Fruit fly (Drosophila melanogaster) whole organism, embryonic: Measurements from ENCODE around the gene KdelR.

Experiments
- B-H1 ChIP-seq: fragments of 200-800 bp; sonication (Bioruptor generic); IDR thresholded peaks from 3 replicates; pipeline ENCODE4 v1.3.6; 2022; ENCODE audit warnings: missing biosample characterization, missing genetic modification characterization
- BEAF-32 ChIP-seq: fragments of 200-800 bp; sonication (Bioruptor generic); optimal IDR thresholded peaks from 3 replicates; lab custom pipeline; 2017; ENCODE audit warnings: missing biosample characterization, missing genetic modification characterization, mild to moderate bottlenecking, moderate library complexity, missing genetic modification reagents
- CG10267 ChIP-seq: fragments of 200-800 bp; sonication (Bioruptor generic); optimal IDR thresholded peaks from 2 replicates; lab custom pipeline; 2018; ENCODE audit warnings: missing biosample characterization, mild to moderate bottlenecking, missing genetic modification characterization, moderate library complexity
- CG10274 ChIP-seq: fragments of 200-800 bp; sonication (Bioruptor generic); optimal IDR thresholded peaks from 3 replicates; lab custom pipeline; 2017; ENCODE audit warnings: missing biosample characterization, mild to moderate bottlenecking, missing genetic modification characterization
- CG10462 ChIP-seq: fragments of 200-800 bp; sonication (Bioruptor generic); optimal IDR thresholded peaks from 2 replicates; lab custom pipeline; 2016; ENCODE audit warnings: missing biosample characterization, missing genetic modification characterization
- CG11504 ChIP-seq: fragments of 200-800 bp; sonication (Bioruptor generic); optimal IDR thresholded peaks from 3 replicates; lab custom pipeline; 2019; ENCODE audit warnings: missing biosample characterization, mild to moderate bottlenecking, missing genetic modification characterization, moderate library complexity
- CG11723 ChIP-seq: fragments of 200-800 bp; sonication (Bioruptor generic); optimal IDR thresholded peaks from 2 replicates; lab custom pipeline; 2017; ENCODE audit warnings: missing biosample characterization, mild to moderate bottlenecking, missing genetic modification characterization
- CG12219 ChIP-seq: fragments of 200-800 bp; sonication (Bioruptor generic); optimal IDR thresholded peaks from 3 replicates; lab custom pipeline; 2018; ENCODE audit warnings: missing biosample characterization, mild to moderate bottlenecking, missing genetic modification characterization
- CG13123 ChIP-seq: fragments of 200-800 bp; sonication (Bioruptor generic); optimal IDR thresholded peaks from 2 replicates; lab custom pipeline; 2016; ENCODE audit warnings: missing biosample characterization, missing genetic modification characterization
- CG14050 ChIP-seq: fragments of 200-800 bp; sonication (Bioruptor generic); IDR thresholded peaks from 3 replicates; pipeline ENCODE4 v1.3.6; 2022; ENCODE audit warnings: missing biosample characterization, missing genetic modification characterization
- CG15696 ChIP-seq: fragments of 200-800 bp; sonication (Bioruptor generic); optimal IDR thresholded peaks from 2 replicates; lab custom pipeline; 2019; ENCODE audit warnings: missing biosample characterization, mild to moderate bottlenecking, missing genetic modification characterization, moderate library complexity
- CG17328 ChIP-seq: fragments of 200-800 bp; sonication (Bioruptor generic); IDR thresholded peaks from 2 replicates; pipeline ENCODE4 v1.3.6; 2022; ENCODE audit warnings: missing biosample characterization, missing genetic modification characterization
- CG1792 ChIP-seq: fragments of 200-800 bp; sonication (Bioruptor generic); optimal IDR thresholded peaks from 2 replicates; lab custom pipeline; 2016; ENCODE audit warnings: missing biosample characterization, missing genetic modification characterization
- CG30020 ChIP-seq: fragments of 200-800 bp; optimal IDR thresholded peaks from 2 replicates; lab custom pipeline; 2019; ENCODE audit warnings: missing biosample characterization, mild to moderate bottlenecking, missing genetic modification characterization, moderate library complexity
- CG31388 ChIP-seq: fragments of 200-800 bp; sonication (Bioruptor generic); optimal IDR thresholded peaks from 2 replicates; lab custom pipeline; 2016; ENCODE audit warnings: missing biosample characterization, missing genetic modification characterization
- CG34376 ChIP-seq: fragments of 200-800 bp; sonication (Bioruptor generic); optimal IDR thresholded peaks from 2 replicates; lab custom pipeline; 2018; ENCODE audit warnings: missing biosample characterization, mild to moderate bottlenecking, missing genetic modification characterization
- CG3847 ChIP-seq: fragments of 200-800 bp; sonication (Bioruptor generic); IDR thresholded peaks from 2 replicates; pipeline ENCODE4 v1.3.6; 2022; ENCODE audit warnings: missing biosample characterization, missing genetic modification characterization
- CG5245 ChIP-seq: fragments of 200-800 bp; sonication (Bioruptor generic); optimal IDR thresholded peaks from 3 replicates; lab custom pipeline; 2016; ENCODE audit warnings: missing biosample characterization, missing genetic modification characterization
- CG7928 ChIP-seq: fragments of 200-800 bp; sonication (Bioruptor generic); optimal IDR thresholded peaks from 2 replicates; lab custom pipeline; 2017; ENCODE audit warnings: missing biosample characterization, mild to moderate bottlenecking, missing genetic modification characterization
- CG8765 ChIP-seq: fragments of 200-800 bp; sonication (Bioruptor generic); IDR thresholded peaks from 2 replicates; pipeline ENCODE4 v1.3.6; 2022; ENCODE audit warnings: missing biosample characterization, missing genetic modification characterization
- CG9817 ChIP-seq: fragments of 200-800 bp; sonication (Bioruptor generic); optimal IDR thresholded peaks from 2 replicates; lab custom pipeline; 2018; ENCODE audit warnings: missing biosample characterization, mild to moderate bottlenecking, missing genetic modification characterization, moderate library complexity
- CTCF ChIP-seq: fragments of 200-800 bp; sonication (Bioruptor generic); optimal IDR thresholded peaks from 2 replicates; lab custom pipeline; 2017; ENCODE audit warnings: missing biosample characterization, mild to moderate bottlenecking, missing genetic modification characterization, moderate library complexity
- Chrac-16 ChIP-seq: fragments of 200-800 bp; sonication (Bioruptor generic); optimal IDR thresholded peaks from 3 replicates; lab custom pipeline; 2016; ENCODE audit warnings: missing biosample characterization, missing genetic modification characterization
- Dek ChIP-seq: fragments of 200-800 bp; sonication (Bioruptor generic); optimal IDR thresholded peaks from 3 replicates; lab custom pipeline; 2019; ENCODE audit warnings: missing biosample characterization, mild to moderate bottlenecking, missing genetic modification characterization, moderate library complexity
- Dfd ChIP-seq, 2 experiments: fragments of >200 bp; optimal IDR thresholded peaks; 2 replicates each; lab custom pipeline; 2017; ENCODE audit warnings: missing biosample characterization in 2 of 2, missing genetic modification characterization in 2 of 2
- Fer2 ChIP-seq: fragments of 200-800 bp; sonication (Bioruptor generic); optimal IDR thresholded peaks from 2 replicates; lab custom pipeline; 2018; ENCODE audit warnings: missing biosample characterization, mild to moderate bottlenecking, missing genetic modification characterization, moderate library complexity
- H2.0 ChIP-seq: fragments of 200-800 bp; sonication (Bioruptor generic); IDR thresholded peaks from 2 replicates; pipeline ENCODE4 v1.3.6; 2022; ENCODE audit warnings: missing biosample characterization, missing genetic modification characterization
- HLHmδ ChIP-seq: fragments of 200-800 bp; sonication (Bioruptor generic); optimal IDR thresholded peaks from 2 replicates; lab custom pipeline; 2018; ENCODE audit warnings: missing biosample characterization, mild to moderate bottlenecking, missing genetic modification characterization, moderate library complexity
- Hr78 ChIP-seq, 2 experiments: fragments of 200-800 bp in 1 of 2; fragments of >200 bp in 1 of 2; sonication (Bioruptor generic) in 1 of 2; optimal IDR thresholded peaks; 2 replicates each; lab custom pipeline; 2017 to 2019; ENCODE audit warnings: missing biosample characterization in 2 of 2, missing genetic modification characterization in 2 of 2, mild to moderate bottlenecking in 1 of 2, moderate library complexity in 1 of 2
- Hsf ChIP-seq: fragments of 200-800 bp; sonication (Bioruptor generic); optimal IDR thresholded peaks from 3 replicates; lab custom pipeline; 2016; ENCODE audit warnings: missing biosample characterization, missing genetic modification characterization
- Med ChIP-seq: fragments of 200-800 bp; sonication (Bioruptor generic); peaks from one replicate; lab custom pipeline; 2016; ENCODE audit warnings: missing biosample characterization, missing genetic modification characterization, mild to moderate bottlenecking, inconsistent platforms, moderate library complexity
- Oaz ChIP-seq: fragments of 200-800 bp; sonication (Bioruptor generic); IDR thresholded peaks from 2 replicates; pipeline ENCODE4 v1.3.6; 2022; ENCODE audit warnings: missing biosample characterization, missing genetic modification characterization
- Ptx1 ChIP-seq: fragments of 200-800 bp; sonication (Bioruptor generic); IDR thresholded peaks from 2 replicates; pipeline ENCODE4 v1.3.6; 2022; ENCODE audit warnings: missing biosample characterization, missing genetic modification characterization
- aop ChIP-seq: fragments of 200-800 bp; sonication (Bioruptor generic); IDR thresholded peaks from 2 replicates; pipeline ENCODE4 v1.3.6; 2022; ENCODE audit warnings: missing biosample characterization, missing genetic modification characterization
- ap ChIP-seq: fragments of 200-800 bp; sonication (Bioruptor generic); IDR thresholded peaks from 2 replicates; pipeline ENCODE4 v1.3.6; 2022; ENCODE audit warnings: missing biosample characterization, missing genetic modification characterization
- br ChIP-seq: fragments of >200 bp; optimal IDR thresholded peaks from 2 replicates; lab custom pipeline; 2017
- chinmo ChIP-seq: fragments of 200-800 bp; sonication (Bioruptor generic); IDR thresholded peaks from 4 replicates; pipeline ENCODE4 v1.3.6; 2022; ENCODE audit warnings: missing biosample characterization, missing genetic modification characterization; ENCODE audit not compliant: partially characterized antibody
- dmrt99B ChIP-seq: fragments of 200-800 bp; sonication (Bioruptor generic); optimal IDR thresholded peaks from 2 replicates; lab custom pipeline; 2018; ENCODE audit warnings: missing biosample characterization, mild to moderate bottlenecking, missing genetic modification characterization, moderate library complexity
- fd3F ChIP-seq: fragments of 200-800 bp; sonication (Bioruptor generic); optimal IDR thresholded peaks from 2 replicates; lab custom pipeline; 2018; ENCODE audit warnings: missing biosample characterization, mild to moderate bottlenecking, missing genetic modification characterization, moderate library complexity
- fu2 ChIP-seq: fragments of 200-800 bp; sonication (Bioruptor generic); optimal IDR thresholded peaks from 2 replicates; lab custom pipeline; 2016; ENCODE audit warnings: missing biosample characterization, missing genetic modification characterization
- gro ChIP-seq: fragments of 200-800 bp; sonication (Bioruptor generic); optimal IDR thresholded peaks from 2 replicates; lab custom pipeline; 2016; ENCODE audit warnings: missing biosample characterization, missing genetic modification characterization
- jigr1 ChIP-seq: fragments of 200-800 bp; sonication (Bioruptor generic); IDR thresholded peaks from 3 replicates; pipeline ENCODE4 v1.3.6; 2022; ENCODE audit warnings: missing biosample characterization, missing genetic modification characterization
- lbe ChIP-seq: fragments of 200-800 bp; sonication (Bioruptor generic); optimal IDR thresholded peaks from 2 replicates; lab custom pipeline; 2016; ENCODE audit warnings: missing biosample characterization, mild to moderate bottlenecking, missing genetic modification characterization
- maf-S ChIP-seq: fragments of 200-800 bp; sonication (Bioruptor generic); optimal IDR thresholded peaks from 2 replicates; lab custom pipeline; 2016; ENCODE audit warnings: missing biosample characterization, missing genetic modification characterization
- schlank ChIP-seq: fragments of 200-800 bp; sonication (Bioruptor generic); optimal IDR thresholded peaks from 2 replicates; lab custom pipeline; 2018; ENCODE audit warnings: missing biosample characterization, mild to moderate bottlenecking, missing genetic modification characterization
- sisA ChIP-seq: fragments of 200-800 bp; sonication (Bioruptor generic); IDR thresholded peaks from 2 replicates; pipeline ENCODE4 v1.3.6; 2022; ENCODE audit warnings: missing biosample characterization, missing genetic modification characterization
- slbo ChIP-seq: fragments of 200-800 bp; sonication (Bioruptor generic); IDR thresholded peaks from 2 replicates; pipeline ENCODE4 v1.3.6; 2022; ENCODE audit warnings: missing biosample characterization, missing genetic modification characterization
- slou ChIP-seq: fragments of 200-800 bp; sonication (Bioruptor generic); optimal IDR thresholded peaks from 3 replicates; lab custom pipeline; 2016; ENCODE audit warnings: missing biosample characterization, missing genetic modification characterization
- sob ChIP-seq: fragments of 200-800 bp; sonication (Bioruptor generic); IDR thresholded peaks from 2 replicates; pipeline ENCODE4 v1.3.6; 2022; ENCODE audit warnings: missing biosample characterization, missing genetic modification characterization
- trh ChIP-seq: fragments of 200-800 bp; sonication (Bioruptor generic); optimal IDR thresholded peaks from 2 replicates; lab custom pipeline; 2016; ENCODE audit warnings: missing biosample characterization, missing genetic modification characterization
- ttk ChIP-seq: fragments of 200-800 bp; sonication (Bioruptor generic); IDR thresholded peaks from 2 replicates; pipeline ENCODE4 v2.1.2; 2022; ENCODE audit warnings: missing biosample characterization, missing genetic modification characterization
- usp ChIP-seq: fragments of >200 bp; optimal IDR thresholded peaks from 2 replicates; lab custom pipeline; 2017; ENCODE audit warnings: missing biosample characterization, missing genetic modification characterization

The KdelR gene

dm6 chr2L:10408122-10408576 is 18.5 kb upstream of the KdelR start, which contains the start of the genes Ip259 and RpS27A (continued):
- TF ChIP-seq Dfd (GFP tag; optimal IDR thresholded peaks at IDR 0.05; lab: Kevin White, UChicago) (no peak), Hr78 (GFP tag; optimal IDR thresholded peaks at IDR 0.05; lab: Kevin White, UChicago) (no peak), chinmo (GFP tag; lab: Robert Waterston, UW) (no peak), CG1792 (GFP tag; lab: Kevin White, UChicago) (peak; percentile 15), CG5245 (GFP tag; lab: Kevin White, UChicago) (peak; percentile 7), gro (GFP tag; lab: Kevin White, UChicago) (peak; percentile 61), schlank (tag; lab: Kevin White, UChicago) (peak; percentile 54), jigr1 (GFP tag; lab: Robert Waterston, UW) (no peak), slou (peak; percentile 77), dmrt99B (tag; lab: Kevin White, UChicago) (no peak), CG8765 (GFP tag; lab: Robert Waterston, UW) (0 out of 2 replicates have a peak, but pooled peaks have one; percentile 48), CG7928 (peak; percentile 69), CTCF (GFP tag; lab: Kevin White, UChicago) (no peak), Ptx1 (GFP tag; lab: Robert Waterston, UW) (peak; percentile 71; the same call in 1 of the 2 replicates), sob (peak; percentile 84), CG10462 (GFP tag; lab: Kevin White, UChicago) (no peak), HLHmδ (peak; percentile 86), trh (GFP tag; lab: Kevin White, UChicago) (peak; percentile 60), aop (GFP tag; lab: Robert Waterston, UW) (no peak), Med (GFP tag; lab: Kevin White, UChicago) (peak; percentile 97), CG15696 (peak; percentile 42), Chrac-16 (GFP tag; lab: Kevin White, UChicago) (peak; percentile 52), BEAF-32 (GFP tag; lab: Kevin White, UChicago) (peak; percentile 40), CG30020 (tag; lab: Kevin White, UChicago) (peak; percentile 99), CG3847 (GFP tag; lab: Robert Waterston, UW) (peak; percentile 78), CG31388 (GFP tag; lab: Kevin White, UChicago) (no peak), CG14050 (peak; percentile 71), sisA (GFP tag; lab: Robert Waterston, UW) (no peak; the same call in 1 of the 2 replicates), ap (no peak; the same call in 1 of the 2 replicates), CG10267 (tag; lab: Kevin White, UChicago) (peak; percentile 60), lbe (peak; percentile 61), CG17328 (peak; percentile 87), CG10274 (GFP tag; lab: Kevin White, UChicago) (peak; percentile 27), br (lab: Kevin White, UChicago) (no peak), slbo (GFP tag; lab: Robert Waterston, UW) (peak; percentile 72), CG11504 (tag; lab: Kevin White, UChicago) (no peak), fu2 (GFP tag; lab: Kevin White, UChicago) (peak; percentile 69), H2.0 (GFP tag; lab: Robert Waterston, UW) (peak; percentile 71), ttk (GFP tag; lab: Robert Waterston, UW) (peak; percentile 75), usp (GFP tag; lab: Kevin White, UChicago) (no peak), CG11723 (GFP tag; lab: Kevin White, UChicago) (peak; percentile 98), Dek (no peak), fd3F (GFP tag; lab: Kevin White, UChicago) (peak; percentile 58), Hsf (GFP tag; lab: Kevin White, UChicago) (peak; percentile 80), CG9817 (peak; percentile 70), CG12219 (GFP tag; lab: Kevin White, UChicago) (peak; percentile 56), CG13123 (GFP tag; lab: Kevin White, UChicago) (peak; percentile 30), Fer2 (tag; lab: Kevin White, UChicago) (peak; percentile 62), maf-S (GFP tag; lab: Kevin White, UChicago) (peak; percentile 57), B-H1 (peak; percentile 47; the same call in 2 of the 3 replicates), CG34376 (GFP tag; lab: Kevin White, UChicago) (peak; percentile 90), Oaz (GFP tag; lab: Robert Waterston, UW) (0 out of 2 replicates have a peak, but pooled peaks have one; percentile 23)
